Fruit fly (Drosophila melanogaster) whole organism, embryonic: ENCODE data around the gene CG11309.

ENCODE experiments used
- Blimp-1 ChIP-seq: fragments of 200-800 bp; sonication (Bioruptor generic); optimal IDR thresholded peaks from 3 replicates; lab custom pipeline; 2018; ENCODE audit warnings: missing biosample characterization, missing genetic modification characterization, mild to moderate bottlenecking, moderate library complexity, missing genetic modification reagents
- CG10321 ChIP-seq: fragments of 200-800 bp; sonication (Bioruptor generic); IDR thresholded peaks from 2 replicates; pipeline ENCODE4 v1.3.6; 2022; ENCODE audit warnings: missing biosample characterization, missing genetic modification characterization
- CG10431 ChIP-seq: fragments of 200-800 bp; sonication (Bioruptor generic); optimal IDR thresholded peaks from 3 replicates; lab custom pipeline; 2018; ENCODE audit warnings: missing biosample characterization, mild to moderate bottlenecking, missing genetic modification characterization
- CG12071 ChIP-seq: fragments of 200-800 bp; sonication (Bioruptor generic); optimal IDR thresholded peaks from 3 replicates; lab custom pipeline; 2018; ENCODE audit warnings: missing biosample characterization, mild to moderate bottlenecking, missing genetic modification characterization
- CG12942 ChIP-seq: fragments of 200-800 bp; sonication (Bioruptor generic); optimal IDR thresholded peaks from 3 replicates; lab custom pipeline; 2016; ENCODE audit warnings: missing biosample characterization, missing genetic modification characterization
- CG14667 ChIP-seq: fragments of 200-800 bp; sonication (Bioruptor generic); IDR thresholded peaks from 2 replicates; pipeline ENCODE4 v1.3.6; 2022; ENCODE audit warnings: missing biosample characterization, missing genetic modification characterization
- CG15269 ChIP-seq: fragments of 200-800 bp; sonication (Bioruptor generic); optimal IDR thresholded peaks from 2 replicates; lab custom pipeline; 2018; ENCODE audit warnings: missing biosample characterization, mild to moderate bottlenecking, missing genetic modification characterization, moderate library complexity
- CG15514 ChIP-seq: fragments of 200-800 bp; sonication (Bioruptor generic); optimal IDR thresholded peaks from 3 replicates; lab custom pipeline; 2017; ENCODE audit warnings: missing biosample characterization, missing genetic modification characterization, mild to moderate bottlenecking, moderate library complexity, missing genetic modification reagents
- CG15601 ChIP-seq: fragments of 200-800 bp; sonication (Bioruptor generic); optimal IDR thresholded peaks from 3 replicates; lab custom pipeline; 2019; ENCODE audit warnings: missing biosample characterization, mild to moderate bottlenecking, missing genetic modification characterization, moderate library complexity
- CG1603 ChIP-seq: fragments of 200-800 bp; sonication (Bioruptor generic); optimal IDR thresholded peaks from 2 replicates; lab custom pipeline; 2019; ENCODE audit warnings: missing biosample characterization, mild to moderate bottlenecking, missing genetic modification characterization, moderate library complexity
- CG16815 ChIP-seq: fragments of 200-800 bp; sonication (Bioruptor generic); optimal IDR thresholded peaks from 3 replicates; lab custom pipeline; 2017; ENCODE audit warnings: missing biosample characterization, mild to moderate bottlenecking, missing genetic modification characterization
- CG17829 ChIP-seq: fragments of 200-800 bp; optimal IDR thresholded peaks from 2 replicates; lab custom pipeline; 2019; ENCODE audit warnings: missing biosample characterization, mild to moderate bottlenecking, missing genetic modification characterization, moderate library complexity
- CG31365 ChIP-seq: fragments of 200-800 bp; sonication (Bioruptor generic); optimal IDR thresholded peaks from 2 replicates; lab custom pipeline; 2018; ENCODE audit warnings: missing biosample characterization, mild to moderate bottlenecking, missing genetic modification characterization
- CG31388 ChIP-seq: fragments of 200-800 bp; sonication (Bioruptor generic); optimal IDR thresholded peaks from 2 replicates; lab custom pipeline; 2016; ENCODE audit warnings: missing biosample characterization, missing genetic modification characterization
- CG32532 ChIP-seq: fragments of 200-800 bp; sonication (Bioruptor generic); IDR thresholded peaks from 2 replicates; pipeline ENCODE4 v1.3.6; 2022; ENCODE audit warnings: missing biosample characterization, missing genetic modification characterization
- CG32767 ChIP-seq: fragments of 200-800 bp; sonication (Bioruptor generic); IDR thresholded peaks from 2 replicates; pipeline ENCODE4 v1.3.6; 2022; ENCODE audit warnings: missing biosample characterization, missing genetic modification characterization
- CG4730 ChIP-seq: fragments of 200-800 bp; sonication (Bioruptor generic); IDR thresholded peaks from 2 replicates; pipeline ENCODE4 v1.3.6; 2022; ENCODE audit warnings: missing biosample characterization, missing genetic modification characterization
- CG5953 ChIP-seq: fragments of 200-800 bp; sonication (Bioruptor generic); IDR thresholded peaks from 2 replicates; pipeline ENCODE4 v1.3.6; 2022; ENCODE audit warnings: missing biosample characterization, missing genetic modification characterization
- CG6272 ChIP-seq: fragments of 200-800 bp; sonication (Bioruptor generic); IDR thresholded peaks from 2 replicates; pipeline ENCODE4 v1.3.6; 2022; ENCODE audit warnings: missing biosample characterization, missing genetic modification characterization
- CG8281 ChIP-seq: fragments of 200-800 bp; sonication (Bioruptor generic); optimal IDR thresholded peaks from 2 replicates; lab custom pipeline; 2018; ENCODE audit warnings: missing biosample characterization, mild to moderate bottlenecking, missing genetic modification characterization, moderate library complexity
- Dip2 ChIP-seq: fragments of 200-800 bp; sonication (Bioruptor generic); IDR thresholded peaks from 2 replicates; pipeline ENCODE4 v1.3.6; 2022; ENCODE audit warnings: missing biosample characterization, missing genetic modification characterization
- Ets65A ChIP-seq: fragments of 200-800 bp; sonication (Bioruptor generic); peaks from one replicate; lab custom pipeline; 2016; ENCODE audit warnings: missing biosample characterization, missing genetic modification characterization
- Fer2 ChIP-seq: fragments of 200-800 bp; sonication (Bioruptor generic); optimal IDR thresholded peaks from 2 replicates; lab custom pipeline; 2018; ENCODE audit warnings: missing biosample characterization, mild to moderate bottlenecking, missing genetic modification characterization, moderate library complexity
- Gsc ChIP-seq: fragments of 200-800 bp; sonication (Bioruptor generic); IDR thresholded peaks from 2 replicates; pipeline ENCODE4 v1.3.6; 2022; ENCODE audit warnings: missing biosample characterization, missing genetic modification characterization
- HmgD ChIP-seq: fragments of 200-800 bp; sonication (Bioruptor generic); optimal IDR thresholded peaks from 3 replicates; lab custom pipeline; 2016; ENCODE audit warnings: missing biosample characterization, missing genetic modification characterization
- Hsf ChIP-seq: fragments of 200-800 bp; sonication (Bioruptor generic); optimal IDR thresholded peaks from 3 replicates; lab custom pipeline; 2016; ENCODE audit warnings: missing biosample characterization, missing genetic modification characterization
- MESR4 ChIP-seq: fragments of 200-800 bp; sonication (Bioruptor generic); optimal IDR thresholded peaks from 2 replicates; lab custom pipeline; 2018; ENCODE audit warnings: missing biosample characterization, mild to moderate bottlenecking, missing genetic modification characterization, moderate library complexity
- Max ChIP-seq: fragments of 200-800 bp; sonication (Bioruptor generic); optimal IDR thresholded peaks from 2 replicates; lab custom pipeline; 2016; ENCODE audit warnings: missing biosample characterization, mild to moderate bottlenecking, missing genetic modification characterization
- Scr ChIP-seq: fragments of 200-800 bp; sonication (Bioruptor generic); IDR thresholded peaks from 2 replicates; pipeline ENCODE4 v1.3.6; 2022; ENCODE audit warnings: missing biosample characterization, missing genetic modification characterization; ENCODE audit not compliant: partially characterized antibody
- Sin3A ChIP-seq: fragments of >200 bp; optimal IDR thresholded peaks from 2 replicates; lab custom pipeline; 2018
- Sox100B ChIP-seq: fragments of 200-800 bp; sonication (Bioruptor generic); optimal IDR thresholded peaks from 3 replicates; lab custom pipeline; 2018; ENCODE audit warnings: missing biosample characterization, mild to moderate bottlenecking, missing genetic modification characterization
- ato ChIP-seq: fragments of 200-800 bp; sonication (Bioruptor generic); IDR thresholded peaks from 2 replicates; pipeline ENCODE4 v1.3.6; 2022; ENCODE audit warnings: missing biosample characterization, missing genetic modification characterization; ENCODE audit not compliant: partially characterized antibody
- dimm ChIP-seq: fragments of 200-800 bp; sonication (Bioruptor generic); IDR thresholded peaks from 2 replicates; pipeline ENCODE4 v1.3.6; 2022; ENCODE audit warnings: missing biosample characterization, missing genetic modification characterization
- fru ChIP-seq: fragments of >200 bp; optimal IDR thresholded peaks from 2 replicates; lab custom pipeline; 2017
- gcm2 ChIP-seq: fragments of 200-800 bp; sonication (Bioruptor generic); optimal IDR thresholded peaks from 2 replicates; lab custom pipeline; 2016; ENCODE audit warnings: missing biosample characterization, missing genetic modification characterization
- h ChIP-seq: fragments of >200 bp; optimal IDR thresholded peaks from 2 replicates; lab custom pipeline; 2017
- hkb ChIP-seq, 2 experiments: fragments of 200-800 bp in 1 of 2; fragments of >200 bp in 1 of 2; sonication (Bioruptor generic) in 1 of 2; IDR thresholded peaks in 1 of 2; optimal IDR thresholded peaks in 1 of 2; 2 replicates each; pipeline versions ENCODE4 v1.3.6 to Lab custom; 2017 to 2022; ENCODE audit warnings: missing biosample characterization in 1 of 2, missing genetic modification characterization in 1 of 2
- ind ChIP-seq: fragments of 200-800 bp; sonication (Bioruptor generic); optimal IDR thresholded peaks from 3 replicates; lab custom pipeline; 2016; ENCODE audit warnings: missing biosample characterization, missing genetic modification characterization
- klu ChIP-seq: fragments of 200-800 bp; sonication (Bioruptor generic); IDR thresholded peaks from 2 replicates; pipeline ENCODE4 v1.3.6; 2022; ENCODE audit warnings: missing biosample characterization, missing genetic modification characterization
- knrl ChIP-seq: fragments of 200-800 bp; sonication (Bioruptor generic); IDR thresholded peaks from 3 replicates; pipeline ENCODE4 v1.3.6; 2022; ENCODE audit warnings: missing biosample characterization, missing genetic modification characterization; ENCODE audit not compliant: partially characterized antibody
- nerfin-1 ChIP-seq: fragments of 200-800 bp; sonication (Bioruptor generic); optimal IDR thresholded peaks from 3 replicates; lab custom pipeline; 2019; ENCODE audit warnings: missing biosample characterization, mild to moderate bottlenecking, missing genetic modification characterization, moderate library complexity
- nmo ChIP-seq: fragments of 200-800 bp; sonication (Bioruptor generic); optimal IDR thresholded peaks from 2 replicates; lab custom pipeline; 2018; ENCODE audit warnings: missing biosample characterization, mild to moderate bottlenecking, missing genetic modification characterization, moderate library complexity
- nom ChIP-seq: fragments of 200-800 bp; sonication (Bioruptor generic); optimal IDR thresholded peaks from 2 replicates; lab custom pipeline; 2017; ENCODE audit warnings: missing biosample characterization, missing genetic modification characterization, mild to moderate bottlenecking, moderate library complexity, missing genetic modification reagents
- onecut ChIP-seq: fragments of 200-800 bp; sonication (Bioruptor generic); IDR thresholded peaks from 2 replicates; pipeline ENCODE4 v1.3.6; 2022; ENCODE audit warnings: missing biosample characterization, missing genetic modification characterization
- pnt ChIP-seq: fragments of 200-800 bp; sonication (Bioruptor generic); optimal IDR thresholded peaks from 3 replicates; lab custom pipeline; 2016; ENCODE audit warnings: missing biosample characterization, missing genetic modification characterization
- prd ChIP-seq, 3 experiments: fragments of >200 bp in 2 of 3; fragments of 200-800 bp in 1 of 3; sonication (Bioruptor generic) in 1 of 3; optimal IDR thresholded peaks in 2 of 3; IDR thresholded peaks in 1 of 3; 2 replicates in 2 of 3; 3 replicates in 1 of 3; pipeline versions ENCODE4 v1.3.6 to Lab custom; 2017 to 2022; ENCODE audit warnings: missing biosample characterization in 1 of 3, missing genetic modification characterization in 1 of 3
- pzg ChIP-seq: fragments of 200-800 bp; sonication (Bioruptor generic); optimal IDR thresholded peaks from 3 replicates; lab custom pipeline; 2018; ENCODE audit warnings: missing biosample characterization, mild to moderate bottlenecking, missing genetic modification characterization, moderate library complexity
- sens ChIP-seq: fragments of 200-800 bp; sonication (Bioruptor generic); peaks from one replicate; lab custom pipeline; 2016; ENCODE audit warnings: missing biosample characterization, missing genetic modification characterization

CG11309 gene

DNA sequence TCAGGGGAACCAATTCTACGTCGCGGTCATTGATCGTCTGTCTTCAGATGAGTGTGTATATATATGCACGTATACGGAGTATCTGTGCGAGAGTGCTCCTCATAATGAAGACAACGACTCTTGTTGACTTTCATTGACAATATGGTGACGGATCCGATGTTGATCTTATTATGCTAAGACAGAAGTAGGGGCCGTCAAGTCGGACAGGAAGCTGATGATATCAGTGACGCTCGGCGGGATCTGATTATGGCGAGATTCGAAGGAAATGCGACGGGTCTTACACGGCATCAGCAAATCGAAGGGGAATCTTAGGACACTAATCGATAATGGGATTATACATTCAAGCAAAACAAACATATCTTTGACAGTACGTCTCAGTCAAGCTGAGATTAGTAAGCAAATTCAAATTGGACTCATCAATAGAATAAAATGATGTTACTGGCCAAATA lies 49.9 kb downstream of the CG11309 start:
- peak; percentile 74 for TF ChIP-seq Ets65A (GFP tag; lab: Kevin White, UChicago)
- no peak for TF ChIP-seq CG6272
- peak; percentile 5 for TF ChIP-seq nom

DNA sequence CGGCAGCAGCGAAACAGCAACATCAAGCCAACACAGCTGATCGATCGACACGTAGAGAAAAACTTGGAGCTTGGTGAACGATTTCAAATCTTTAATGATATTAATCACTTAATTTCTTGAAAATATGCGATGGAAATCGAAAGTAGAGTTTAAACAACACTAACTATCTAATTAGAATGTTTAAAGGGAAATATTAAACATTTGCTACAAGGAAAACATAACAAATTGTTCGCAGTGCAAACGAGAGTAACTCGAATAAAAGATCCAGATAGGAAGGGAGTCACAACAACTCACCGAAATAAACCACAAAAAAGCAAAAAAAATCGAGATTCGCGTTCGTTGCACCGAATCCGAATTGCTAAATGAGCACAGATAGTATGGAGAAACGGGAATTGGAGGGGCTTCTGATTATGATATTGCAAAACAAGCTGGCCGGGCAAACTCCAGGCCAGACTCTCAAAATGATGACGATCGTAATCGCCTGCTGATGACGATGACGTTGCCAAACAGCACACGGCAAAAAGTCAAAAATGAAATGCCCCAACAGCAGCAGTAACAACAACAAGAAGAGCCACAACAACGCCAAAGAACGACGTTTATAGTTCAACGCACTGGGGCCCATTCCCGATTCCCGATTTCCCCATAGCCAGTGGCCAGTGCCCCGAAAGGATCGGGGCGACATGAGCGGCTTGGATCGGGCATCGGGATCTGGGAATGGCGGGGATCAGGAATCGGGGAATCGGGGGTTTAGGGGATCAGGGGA lies 50.5 kb downstream of the CG11309 start:
- TF ChIP-seq CG31365, result no peak
- TF ChIP-seq CG15601, result no peak
- TF ChIP-seq prd (optimal IDR thresholded peaks at IDR 0.05; lab: Kevin White, UChicago), result no peak
- TF ChIP-seq prd (GFP tag; IDR thresholded peaks at IDR 0.05; lab: Robert Waterston, UW), result peak; percentile 59; the same call in 1 of the 3 replicates
- no peak for TF ChIP-seq pzg (GFP tag; lab: Kevin White, UChicago)
- no peak for TF ChIP-seq Sin3A (lab: Kevin White, UChicago)
- TF ChIP-seq Max, result no peak
- TF ChIP-seq CG12942 (GFP tag; lab: Kevin White, UChicago), result no peak
- no peak for TF ChIP-seq CG12071
- no peak for TF ChIP-seq MESR4 (GFP tag; lab: Kevin White, UChicago)
- peak; percentile 39 for TF ChIP-seq nerfin-1 (tag; lab: Kevin White, UChicago)
- no peak for TF ChIP-seq Scr (GFP tag; lab: Robert Waterston, UW)
- no peak for TF ChIP-seq h (lab: Kevin White, UChicago)
- no peak for TF ChIP-seq CG15514 (GFP tag; lab: Kevin White, UChicago)
- peak; percentile 21 for TF ChIP-seq CG15269
- TF ChIP-seq fru (lab: Kevin White, UChicago), result no peak
- no peak for TF ChIP-seq hkb (optimal IDR thresholded peaks at IDR 0.05; lab: Kevin White, UChicago)
- peak; percentile 35; the same call in 1 of the 2 replicates for TF ChIP-seq hkb (GFP tag; IDR thresholded peaks at IDR 0.05; lab: Robert Waterston, UW)
- no peak for TF ChIP-seq HmgD (GFP tag; lab: Kevin White, UChicago)
- no peak for TF ChIP-seq CG8281
- no peak for TF ChIP-seq gcm2 (GFP tag; lab: Kevin White, UChicago)
- no peak for TF ChIP-seq CG10321 (GFP tag; lab: Robert Waterston, UW)
- peak; percentile 65 for TF ChIP-seq CG17829
- no peak for TF ChIP-seq klu (GFP tag; lab: Robert Waterston, UW)
- TF ChIP-seq CG31388, result no peak
- no peak for TF ChIP-seq dimm (GFP tag; lab: Robert Waterston, UW)
- TF ChIP-seq Fer2 (tag; lab: Kevin White, UChicago), result no peak
- no peak for TF ChIP-seq knrl (GFP tag; lab: Robert Waterston, UW)
- TF ChIP-seq ind (GFP tag; lab: Kevin White, UChicago), result peak; percentile 29
- TF ChIP-seq onecut (GFP tag; lab: Robert Waterston, UW), result peak; percentile 31; the same call in 1 of the 2 replicates
- TF ChIP-seq Blimp-1, result peak; percentile 65
- TF ChIP-seq Gsc, result no peak
- no peak for TF ChIP-seq CG14667 (GFP tag; lab: Robert Waterston, UW)
- TF ChIP-seq sens (GFP tag; lab: Kevin White, UChicago), result peak; percentile 95
- no peak for TF ChIP-seq CG32532 (GFP tag; lab: Robert Waterston, UW)
- no peak for TF ChIP-seq CG10431
- no peak for TF ChIP-seq CG4730 (GFP tag; lab: Robert Waterston, UW)
- TF ChIP-seq CG1603, result peak; percentile 67
- TF ChIP-seq pnt (GFP tag; lab: Kevin White, UChicago), result peak; percentile 42
- TF ChIP-seq Hsf (GFP tag; lab: Kevin White, UChicago), result peak; percentile 21
- TF ChIP-seq CG5953 (GFP tag; lab: Robert Waterston, UW), result no peak
- no peak for TF ChIP-seq CG16815 (GFP tag; lab: Kevin White, UChicago)
- no peak for TF ChIP-seq CG32767 (GFP tag; lab: Robert Waterston, UW)
- no peak for TF ChIP-seq ato
- TF ChIP-seq nmo (GFP tag; lab: Kevin White, UChicago), result peak; percentile 73
- TF ChIP-seq Sox100B, result peak; percentile 41
- no peak for TF ChIP-seq Dip2 (GFP tag; lab: Robert Waterston, UW)
